Worm (Caenorhabditis elegans) whole organism, L2 larva: ENCODE data around the gene F19H8.2.

Source experiments
- lsy-2 ChIP-seq, 2 experiments: fragments of 150-350 bp in 1 of 2; sonication (generic microtip) in 1 of 2; optimal IDR thresholded peaks; 2 replicates each; lab custom pipeline; 2014 to 2017; ENCODE audit warnings: missing biosample characterization in 2 of 2, missing genetic modification characterization in 2 of 2
- nhr-237 ChIP-seq: fragments of 150-350 bp; optimal IDR thresholded peaks from 2 replicates; lab custom pipeline; 2014; ENCODE audit warnings: missing biosample characterization, missing genetic modification characterization

DNA sequence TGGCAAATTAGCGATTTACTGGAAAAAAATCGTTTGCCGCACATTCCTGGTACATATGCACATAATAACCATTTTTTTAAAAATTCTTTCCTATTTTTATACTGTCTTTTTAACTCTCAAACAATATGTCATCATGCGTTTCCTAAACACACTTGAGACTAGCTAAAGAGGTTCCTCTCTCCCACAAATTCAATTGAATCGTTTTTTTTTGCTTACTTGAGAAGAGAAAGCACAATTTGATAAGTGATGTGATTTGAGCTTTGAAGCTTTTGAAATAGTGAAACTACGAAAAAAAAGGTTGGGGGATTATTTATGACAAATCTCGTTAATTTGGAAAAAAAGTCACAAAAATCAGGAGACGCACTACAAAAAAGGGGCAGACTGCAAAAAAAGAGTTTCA is 50.6 kb downstream of the F19H8.2 start:
- TF ChIP-seq nhr-237 (tag; lab: Kevin White, UChicago) (no peak), lsy-2 (tag; optimal IDR thresholded peaks at IDR 0.05; lab: Kevin White, UChicago) (no peak)
